Worm (Caenorhabditis elegans) whole organism, late embryonic: ENCODE measurements around the gene C04F6.7.

Experiments used
- C08G9.2 ChIP-seq: sonication (generic microtip); optimal IDR thresholded peaks from 2 replicates; lab custom pipeline; 2016; ENCODE audit warnings: mild to moderate bottlenecking, missing genetic modification characterization, moderate library complexity, missing compliant biosample characterization
- C38D4.7 ChIP-seq: fragments of 200-800 bp; sonication (Bioruptor generic); optimal IDR thresholded peaks from 2 replicates; lab custom pipeline; 2018; ENCODE audit warnings: mild to moderate bottlenecking, missing genetic modification characterization, moderate library complexity, missing compliant biosample characterization
- F13H6.1 ChIP-seq: sonication (generic microtip); optimal IDR thresholded peaks from 2 replicates; lab custom pipeline; 2016; ENCODE audit warnings: missing genetic modification characterization, missing compliant biosample characterization
- K02D7.2 ChIP-seq: sonication (generic microtip); optimal IDR thresholded peaks from 2 replicates; lab custom pipeline; 2017; ENCODE audit warnings: mild to moderate bottlenecking, missing genetic modification characterization, missing compliant biosample characterization
- T23F11.4 ChIP-seq: fragments of 200-800 bp; sonication (Bioruptor generic); optimal IDR thresholded peaks from 2 replicates; lab custom pipeline; 2018; ENCODE audit warnings: mild to moderate bottlenecking, missing genetic modification characterization, missing compliant biosample characterization
- Y22D7AL.16 ChIP-seq: sonication (generic microtip); optimal IDR thresholded peaks from 2 replicates; lab custom pipeline; 2016; ENCODE audit warnings: missing genetic modification characterization, missing compliant biosample characterization
- ahr-1 ChIP-seq: sonication (generic microtip); optimal IDR thresholded peaks from 2 replicates; lab custom pipeline; 2016; ENCODE audit warnings: missing genetic modification characterization, missing compliant biosample characterization
- ceh-14 ChIP-seq: sonication (generic microtip); optimal IDR thresholded peaks from 2 replicates; lab custom pipeline; 2016; ENCODE audit warnings: missing genotype, missing genetic modification characterization, missing compliant biosample characterization
- ceh-18 ChIP-seq: sonication (generic microtip); optimal IDR thresholded peaks from 2 replicates; lab custom pipeline; 2016; ENCODE audit warnings: missing genetic modification characterization, missing compliant biosample characterization
- ceh-19 ChIP-seq: fragments of 200-800 bp; sonication (Bioruptor generic); optimal IDR thresholded peaks from 2 replicates; lab custom pipeline; 2018; ENCODE audit warnings: mild to moderate bottlenecking, missing genetic modification characterization, missing compliant biosample characterization
- ceh-24 ChIP-seq: sonication (generic microtip); optimal IDR thresholded peaks from 2 replicates; lab custom pipeline; 2016; ENCODE audit warnings: mild to moderate bottlenecking, missing genetic modification characterization, missing compliant biosample characterization
- ceh-30 ChIP-seq: fragments of 150-350 bp; optimal IDR thresholded peaks from 2 replicates; lab custom pipeline; 2014; ENCODE audit warnings: missing biosample characterization, missing genetic modification characterization
- ceh-31 ChIP-seq: sonication (generic microtip); optimal IDR thresholded peaks from 2 replicates; lab custom pipeline; 2016; ENCODE audit warnings: missing genetic modification characterization, missing compliant biosample characterization
- ceh-45 ChIP-seq: fragments of 200-800 bp; sonication (Bioruptor generic); IDR thresholded peaks from 2 replicates; pipeline ENCODE4 v1.3.6; 2022; ENCODE audit warnings: missing genetic modification reagents, missing genetic modification characterization, missing compliant biosample characterization
- ceh-48 ChIP-seq: sonication (generic microtip); optimal IDR thresholded peaks from 2 replicates; lab custom pipeline; 2016; ENCODE audit warnings: missing genetic modification characterization, inconsistent platforms, missing compliant biosample characterization
- ceh-9 ChIP-seq: sonication (generic microtip); optimal IDR thresholded peaks from 2 replicates; lab custom pipeline; 2016; ENCODE audit warnings: mild to moderate bottlenecking, missing genetic modification characterization, inconsistent platforms, missing compliant biosample characterization
- dmd-4 ChIP-seq: sonication (generic microtip); optimal IDR thresholded peaks from 2 replicates; lab custom pipeline; 2016; ENCODE audit warnings: borderline replicate concordance, missing genetic modification characterization, missing compliant biosample characterization
- dve-1 ChIP-seq: sonication (generic microtip); optimal IDR thresholded peaks from 2 replicates; lab custom pipeline; 2017; ENCODE audit warnings: antibody characterized with exemption, mild to moderate bottlenecking, missing genetic modification characterization, missing compliant biosample characterization
- elt-2 ChIP-seq: sonication (generic microtip); optimal IDR thresholded peaks from 2 replicates; lab custom pipeline; 2016; ENCODE audit warnings: missing genetic modification reagents, missing genetic modification characterization, missing compliant biosample characterization
- elt-4 ChIP-seq: sonication (generic microtip); optimal IDR thresholded peaks from 2 replicates; lab custom pipeline; 2016; ENCODE audit warnings: missing genetic modification characterization, missing compliant biosample characterization
- eyg-1 ChIP-seq: sonication (generic microtip); optimal IDR thresholded peaks from 2 replicates; lab custom pipeline; 2016; ENCODE audit warnings: missing genotype, missing genetic modification characterization, missing compliant biosample characterization
- fax-1 ChIP-seq: sonication (generic microtip); optimal IDR thresholded peaks from 2 replicates; lab custom pipeline; 2016; ENCODE audit warnings: missing genotype, missing genetic modification characterization, missing compliant biosample characterization
- fkh-10 ChIP-seq: fragments of 150-350 bp; optimal IDR thresholded peaks from 2 replicates; lab custom pipeline; 2014; ENCODE audit warnings: missing biosample characterization, missing genetic modification reagents, missing genetic modification characterization
- hlh-13 ChIP-seq: fragments of 200-800 bp; sonication (Bioruptor generic); optimal IDR thresholded peaks from 2 replicates; lab custom pipeline; 2018; ENCODE audit warnings: mild to moderate bottlenecking, missing genetic modification characterization, missing compliant biosample characterization
- hlh-30 ChIP-seq: sonication (generic microtip); optimal IDR thresholded peaks from 2 replicates; lab custom pipeline; 2017; ENCODE audit warnings: antibody characterized with exemption, missing genetic modification characterization, missing compliant biosample characterization; ENCODE audit not compliant: insufficient read depth
- hlh-6 ChIP-seq: sonication (generic microtip); optimal IDR thresholded peaks from 2 replicates; lab custom pipeline; 2016; ENCODE audit warnings: missing genotype, missing genetic modification characterization, missing compliant biosample characterization
- hlh-8 ChIP-seq: sonication (generic microtip); optimal IDR thresholded peaks from 2 replicates; lab custom pipeline; 2016; ENCODE audit warnings: missing genotype, missing genetic modification characterization, missing compliant biosample characterization
- lim-6 ChIP-seq: sonication (generic microtip); optimal IDR thresholded peaks from 2 replicates; lab custom pipeline; 2016; ENCODE audit warnings: missing genetic modification characterization, missing compliant biosample characterization
- lin-11 ChIP-seq: fragments of 200-800 bp; sonication (Bioruptor generic); optimal IDR thresholded peaks from 2 replicates; lab custom pipeline; 2018; ENCODE audit warnings: mild to moderate bottlenecking, missing genetic modification characterization, missing compliant biosample characterization
- nhr-11 ChIP-seq: fragments of 150-350 bp; optimal IDR thresholded peaks from 2 replicates; lab custom pipeline; 2014; ENCODE audit warnings: missing biosample characterization, missing genetic modification characterization
- nhr-232 ChIP-seq: sonication (generic microtip); optimal IDR thresholded peaks from 2 replicates; lab custom pipeline; 2016; ENCODE audit warnings: missing genetic modification characterization, missing compliant biosample characterization
- pat-9 ChIP-seq: fragments of 200-800 bp; sonication (Bioruptor generic); optimal IDR thresholded peaks from 2 replicates; lab custom pipeline; 2018; ENCODE audit warnings: mild to moderate bottlenecking, missing genetic modification characterization, moderate library complexity, missing compliant biosample characterization
- pax-1 ChIP-seq: fragments of 150-350 bp; optimal IDR thresholded peaks from 2 replicates; lab custom pipeline; 2014; ENCODE audit warnings: missing biosample characterization, missing genetic modification characterization
- pqm-1 ChIP-seq: sonication (generic microtip); optimal IDR thresholded peaks from 2 replicates; lab custom pipeline; 2016; ENCODE audit warnings: missing genetic modification characterization, missing compliant biosample characterization
- pros-1 ChIP-seq: fragments of 150-350 bp; optimal IDR thresholded peaks from 2 replicates; lab custom pipeline; 2014; ENCODE audit warnings: missing biosample characterization, missing genetic modification reagents, missing genetic modification characterization
- ref-2 ChIP-seq: sonication (generic microtip); optimal IDR thresholded peaks from 2 replicates; lab custom pipeline; 2016; ENCODE audit warnings: missing genetic modification characterization, missing compliant biosample characterization
- rnt-1 ChIP-seq: sonication (generic microtip); optimal IDR thresholded peaks from 2 replicates; lab custom pipeline; 2016; ENCODE audit warnings: missing genetic modification characterization, missing compliant biosample characterization
- sdc-2 ChIP-seq: sonication (generic microtip); optimal IDR thresholded peaks from 2 replicates; lab custom pipeline; 2016; ENCODE audit warnings: missing genotype, missing genetic modification characterization, missing compliant biosample characterization
- sox-2 ChIP-seq: fragments of 200-800 bp; sonication (Bioruptor generic); IDR thresholded peaks from 2 replicates; pipeline ENCODE4 v1.3.6; 2022; ENCODE audit warnings: missing genetic modification reagents, missing genetic modification characterization, missing compliant biosample characterization
- sox-4 ChIP-seq: sonication (generic microtip); optimal IDR thresholded peaks from 2 replicates; lab custom pipeline; 2017; ENCODE audit warnings: mild to moderate bottlenecking, missing genetic modification characterization, inconsistent platforms, missing compliant biosample characterization
- syd-9 ChIP-seq: sonication (generic microtip); optimal IDR thresholded peaks from 2 replicates; lab custom pipeline; 2016; ENCODE audit warnings: mild to moderate bottlenecking, missing genetic modification characterization, moderate library complexity, missing compliant biosample characterization
- tbx-7 ChIP-seq: sonication (generic microtip); optimal IDR thresholded peaks from 2 replicates; lab custom pipeline; 2016; ENCODE audit warnings: missing genotype, missing genetic modification characterization, missing compliant biosample characterization
- ttx-3 ChIP-seq: sonication (generic microtip); optimal IDR thresholded peaks from 2 replicates; lab custom pipeline; 2016; ENCODE audit warnings: missing genetic modification reagents, missing genetic modification characterization, missing compliant biosample characterization
- unc-3 ChIP-seq, 2 experiments: fragments of 200-800 bp in 1 of 2; sonication (Bioruptor generic) in 1 of 2; sonication (generic microtip) in 1 of 2; conservative IDR thresholded peaks in 1 of 2; optimal IDR thresholded peaks in 1 of 2; 2 replicates each; pipeline versions ENCODE4 v1.3.6 to Lab custom; 2016 to 2022; ENCODE audit warnings: missing compliant biosample characterization in 2 of 2, missing genetic modification characterization in 2 of 2, missing genetic modification reagents in 1 of 2
- unc-42 ChIP-seq: sonication (generic microtip); optimal IDR thresholded peaks from 2 replicates; lab custom pipeline; 2016; ENCODE audit warnings: missing genotype, missing genetic modification characterization, missing compliant biosample characterization
- unc-55 ChIP-seq: sonication (generic microtip); optimal IDR thresholded peaks from 2 replicates; lab custom pipeline; 2017; ENCODE audit warnings: missing biosample characterization, missing genetic modification reagents, missing genetic modification characterization
- unc-86 ChIP-seq: sonication (generic microtip); optimal IDR thresholded peaks from 2 replicates; lab custom pipeline; 2016; ENCODE audit warnings: missing genetic modification characterization, missing compliant biosample characterization

The C04F6.7 gene

ce11 chrX:3419084-3419483 is at the start of gene C04F6.7:
TSS of gene C04F6.7 (minus strand) at chrX:3419184.
- no peak for TF ChIP-seq fkh-10 (GFP tag; lab: Kevin White, UChicago)
- no peak for TF ChIP-seq ceh-19 (GFP tag; lab: Kevin White, UChicago)
- no peak for TF ChIP-seq ceh-18 (tag; lab: Kevin White, UChicago)
- TF ChIP-seq lim-6 (tag; lab: Kevin White, UChicago): no peak
- TF ChIP-seq elt-2 (tag; lab: Kevin White, UChicago): no peak
- no peak for TF ChIP-seq T23F11.4 (GFP tag; lab: Kevin White, UChicago)
- TF ChIP-seq C08G9.2 (tag; lab: Kevin White, UChicago): no peak
- TF ChIP-seq ceh-48 (tag; lab: Kevin White, UChicago): no peak

ce11 chrX:3467958-3468357 is 49.0 kb upstream of the C04F6.7 start:
- peak; percentile 19 for TF ChIP-seq ceh-9
- no peak for TF ChIP-seq hlh-13 (GFP tag; lab: Kevin White, UChicago)
- no peak for TF ChIP-seq ceh-45 (GFP tag; lab: Robert Waterston, UW)
- no peak for TF ChIP-seq sox-2 (GFP tag; lab: Robert Waterston, UW)
- TF ChIP-seq F13H6.1: no peak
- TF ChIP-seq, all 69 proteins: peak for 1

ce11 chrX:3467004-3467761 is 48.2 kb upstream of the C04F6.7 start:
- TF ChIP-seq ahr-1 (tag; lab: Kevin White, UChicago) (no peak), ceh-24 (tag; lab: Kevin White, UChicago) (no peak), ttx-3 (tag; lab: Kevin White, UChicago) (no peak), T23F11.4 (GFP tag; lab: Kevin White, UChicago) (no peak), hlh-30 (no peak), ceh-31 (tag; lab: Kevin White, UChicago) (peak; percentile 26), hlh-6 (tag; lab: Kevin White, UChicago) (no peak), unc-42 (peak; percentile 56), ceh-14 (tag; lab: Kevin White, UChicago) (no peak), sdc-2 (tag; lab: Kevin White, UChicago) (peak; percentile 42), dmd-4 (tag; lab: Kevin White, UChicago) (no peak), sox-4 (tag; lab: Kevin White, UChicago) (no peak), ref-2 (tag; lab: Kevin White, UChicago) (no peak), eyg-1 (tag; lab: Kevin White, UChicago) (no peak), pax-1 (tag; lab: Kevin White, UChicago) (no peak), elt-4 (tag; lab: Kevin White, UChicago) (no peak), tbx-7 (no peak), K02D7.2 (tag; lab: Kevin White, UChicago) (no peak), unc-55 (GFP tag; lab: Kevin White, UChicago) (no peak), hlh-8 (tag; lab: Kevin White, UChicago) (no peak), syd-9 (tag; lab: Kevin White, UChicago) (no peak), pqm-1 (tag; lab: Kevin White, UChicago) (no peak), fkh-10 (GFP tag; lab: Kevin White, UChicago) (no peak), ceh-19 (GFP tag; lab: Kevin White, UChicago) (no peak), nhr-11 (tag; lab: Kevin White, UChicago) (no peak), dve-1 (tag; lab: Kevin White, UChicago) (no peak), pros-1 (tag; lab: Kevin White, UChicago) (no peak), pat-9 (no peak), unc-3 (GFP tag; conservative IDR thresholded peaks at IDR 0.05; lab: Robert Waterston, UW) (no peak), unc-3 (tag; optimal IDR thresholded peaks at IDR 0.05; lab: Kevin White, UChicago) (no peak), fax-1 (tag; lab: Kevin White, UChicago) (no peak), hlh-13 (GFP tag; lab: Kevin White, UChicago) (no peak), unc-86 (no peak), nhr-232 (no peak), Y22D7AL.16 (tag; lab: Kevin White, UChicago) (no peak), ceh-30 (tag; lab: Kevin White, UChicago) (no peak), C38D4.7 (GFP tag; lab: Kevin White, UChicago) (no peak), ceh-48 (tag; lab: Kevin White, UChicago) (peak; percentile 36), rnt-1 (no peak), lin-11 (tag; lab: Kevin White, UChicago) (no peak)
